Worm (Caenorhabditis elegans): ENCODE measurements around the gene clec-206.

DNA sequence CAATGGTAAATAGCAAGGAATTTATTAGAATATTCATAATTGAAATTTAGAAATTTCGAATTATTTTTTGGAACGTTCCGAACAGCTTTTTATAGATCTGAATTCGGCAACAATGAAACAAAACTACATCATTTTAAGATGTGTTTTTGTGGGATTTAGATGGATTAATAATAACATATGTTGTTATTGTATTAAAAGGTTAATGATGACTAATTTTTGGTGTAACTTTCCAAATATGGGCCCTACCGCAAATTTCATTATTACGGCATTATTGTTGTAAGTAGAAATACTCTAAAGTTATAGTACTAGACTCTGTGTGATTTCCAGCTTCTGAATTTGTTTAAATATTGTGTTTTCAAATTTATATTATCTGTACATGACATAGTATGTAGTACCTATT is 9.7 kb upstream of the clec-206 start, which contains the start of gene F59A7.11:
- TF ChIP-seq lin-15B (tag; optimal IDR thresholded peaks at IDR 0.05) (no peak), egl-5 (tag; optimal IDR thresholded peaks at IDR 0.05) (no peak)

Measured in whole organism, L3 larva.